Fruit fly (Drosophila melanogaster): Measurements from ENCODE around the gene nyo.

Gene nyo

DNA sequence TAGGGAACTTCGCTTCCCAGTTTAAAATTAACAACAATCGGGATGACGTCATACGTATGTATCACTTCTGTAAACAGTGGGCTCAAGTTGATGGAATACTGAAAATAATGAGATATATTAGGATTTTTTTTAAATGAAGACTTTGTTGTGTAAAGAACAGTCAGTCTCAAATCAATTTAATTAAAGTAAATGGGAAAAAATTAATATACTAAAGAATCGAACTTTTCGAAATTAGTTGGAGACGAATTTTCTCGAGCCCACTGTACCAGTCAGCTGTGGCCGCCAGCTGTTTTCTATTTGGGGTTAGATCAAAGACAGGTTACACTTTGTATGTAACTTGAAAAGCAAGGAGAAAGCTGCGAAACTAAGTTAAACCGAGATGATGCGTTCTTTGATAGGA lies 45.5 kb downstream of the nyo start, which contains the start of gene CG1635:
Gene CG1635, plus strand, starts transcription at position 300 of the 400 bp plus-strand sequence.
- TF ChIP-seq CG4496 (GFP tag; IDR thresholded peaks at IDR 0.05), result peak; percentile 100
- TF ChIP-seq Snoo (tag; optimal IDR thresholded peaks at IDR 0.05), result peak; percentile 98
- peak; percentile 99 for TF ChIP-seq CG14655 (GFP tag; optimal IDR thresholded peaks at IDR 0.05)
- TF ChIP-seq CG8301 (tag; optimal IDR thresholded peaks at IDR 0.05), result peak; percentile 100
- peak; percentile 98 for TF ChIP-seq fd96Ca (GFP tag; IDR thresholded peaks at IDR 0.05)
- TF ChIP-seq gl (tag; optimal IDR thresholded peaks at IDR 0.05), result peak; percentile 92
- no peak for TF ChIP-seq Pif1A (GFP tag; optimal IDR thresholded peaks at IDR 0.05)
- TF ChIP-seq CG13204 (GFP tag; optimal IDR thresholded peaks at IDR 0.05), result no peak
- no peak for TF ChIP-seq D1 (tag; optimal IDR thresholded peaks at IDR 0.05)
- TF ChIP-seq EcR (GFP tag; optimal IDR thresholded peaks at IDR 0.05), result peak; percentile 49
- TF ChIP-seq CG32121 (GFP tag; IDR thresholded peaks at IDR 0.05), result peak; percentile 100
- peak; percentile 97 for TF ChIP-seq CG8159 (tag; optimal IDR thresholded peaks at IDR 0.05)
- TF ChIP-seq CG9948 (tag; optimal IDR thresholded peaks at IDR 0.05), result peak; percentile 97
- peak; percentile 98 for TF ChIP-seq rn (GFP tag; IDR thresholded peaks at IDR 0.05)
- TF ChIP-seq CG34367 (tag; optimal IDR thresholded peaks at IDR 0.05), result peak; percentile 97
- peak; percentile 98 for TF ChIP-seq CG15710 (tag; optimal IDR thresholded peaks at IDR 0.05)
- TF ChIP-seq CG12605 (GFP tag; IDR thresholded peaks at IDR 0.05), result peak; percentile 100
- TF ChIP-seq CG10348 (GFP tag; IDR thresholded peaks at IDR 0.05), result peak; percentile 97
- TF ChIP-seq Pif1B (GFP tag; optimal IDR thresholded peaks at IDR 0.05), result peak; percentile 97
- peak; percentile 100 for TF ChIP-seq Ets98B (GFP tag; IDR thresholded peaks at IDR 0.05)
- TF ChIP-seq CG17806 (tag; optimal IDR thresholded peaks at IDR 0.05), result peak; percentile 98

- no peak for TF ChIP-seq Snoo (tag; optimal IDR thresholded peaks at IDR 0.05)
- TF ChIP-seq CG4496 (GFP tag; IDR thresholded peaks at IDR 0.05), result no peak
- TF ChIP-seq CG32121 (GFP tag; IDR thresholded peaks at IDR 0.05), result no peak
Observed at dm6 chr3R:31590281-31590680, 47.4 kb downstream of the nyo start, which contains the start of gene CG1638. Gene CG1638 (plus strand): TSS chr3R:31590581.

DNA sequence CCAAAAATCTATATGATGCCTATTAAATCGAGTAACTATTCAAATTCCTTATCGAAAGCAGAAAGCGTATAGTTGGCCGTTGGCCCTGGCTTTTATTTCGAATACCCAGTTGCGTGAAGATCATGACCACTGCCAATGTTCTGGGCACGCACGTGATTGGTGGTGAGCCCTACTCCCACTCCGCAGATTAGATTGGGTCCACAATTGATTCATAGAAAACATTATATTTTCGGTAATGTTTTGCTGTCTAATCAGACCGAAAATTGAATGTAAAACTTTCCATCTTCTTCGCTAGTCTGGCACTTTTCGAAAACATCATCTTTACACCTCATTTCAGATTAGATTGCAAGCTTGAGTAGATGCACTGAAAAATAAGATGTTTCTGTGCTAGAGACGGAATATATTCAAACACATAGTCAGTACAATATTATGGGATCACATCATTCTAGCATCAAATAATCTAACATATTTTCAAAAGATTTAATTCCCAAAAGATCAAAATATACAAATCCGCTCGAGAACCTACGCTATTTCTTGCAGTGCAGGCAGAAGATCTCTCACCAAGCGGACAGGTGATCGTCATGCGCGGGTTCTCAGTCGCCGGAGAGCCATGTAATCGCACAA lies 49.5 kb downstream of the nyo start, which contains the start of gene CG1774:
Gene CG1774, plus strand, starts transcription at position 548 of the 624 bp plus-strand sequence.
- TF ChIP-seq CG8159 (tag; optimal IDR thresholded peaks at IDR 0.05), result no peak
- TF ChIP-seq CG13204 (GFP tag; optimal IDR thresholded peaks at IDR 0.05), result no peak
- peak; percentile 82 for TF ChIP-seq CG4496 (GFP tag; IDR thresholded peaks at IDR 0.05)
- no peak for TF ChIP-seq CG14655 (GFP tag; optimal IDR thresholded peaks at IDR 0.05)
- peak; percentile 51 for TF ChIP-seq CG12605 (GFP tag; IDR thresholded peaks at IDR 0.05)
- TF ChIP-seq gl (tag; optimal IDR thresholded peaks at IDR 0.05), result no peak
- peak; percentile 61; the same call in 1 of the 2 replicates for TF ChIP-seq CG32121 (GFP tag; IDR thresholded peaks at IDR 0.05)
- TF ChIP-seq CG34367 (tag; optimal IDR thresholded peaks at IDR 0.05), result no peak
- TF ChIP-seq Ets98B (GFP tag; IDR thresholded peaks at IDR 0.05), result peak; percentile 75
- no peak for TF ChIP-seq Pif1A (GFP tag; optimal IDR thresholded peaks at IDR 0.05)
- TF ChIP-seq EcR (GFP tag; optimal IDR thresholded peaks at IDR 0.05), result no peak
- peak; percentile 11 for TF ChIP-seq CG15710 (tag; optimal IDR thresholded peaks at IDR 0.05)
- TF ChIP-seq CG17806 (tag; optimal IDR thresholded peaks at IDR 0.05), result peak; percentile 10
- peak; percentile 54; the same call in 2 of the 3 replicates for TF ChIP-seq fd96Ca (GFP tag; IDR thresholded peaks at IDR 0.05)
- TF ChIP-seq CG8301 (tag; optimal IDR thresholded peaks at IDR 0.05), result no peak
- peak; percentile 25; the same call in 1 of the 2 replicates for TF ChIP-seq rn (GFP tag; IDR thresholded peaks at IDR 0.05)
- no peak for TF ChIP-seq Pif1B (GFP tag; optimal IDR thresholded peaks at IDR 0.05)
- TF ChIP-seq Snoo (tag; optimal IDR thresholded peaks at IDR 0.05), result peak; percentile 37
- TF ChIP-seq CG10348 (GFP tag; IDR thresholded peaks at IDR 0.05), result no peak
- no peak for TF ChIP-seq CG9948 (tag; optimal IDR thresholded peaks at IDR 0.05)
- no peak for TF ChIP-seq D1 (tag; optimal IDR thresholded peaks at IDR 0.05)

DNA sequence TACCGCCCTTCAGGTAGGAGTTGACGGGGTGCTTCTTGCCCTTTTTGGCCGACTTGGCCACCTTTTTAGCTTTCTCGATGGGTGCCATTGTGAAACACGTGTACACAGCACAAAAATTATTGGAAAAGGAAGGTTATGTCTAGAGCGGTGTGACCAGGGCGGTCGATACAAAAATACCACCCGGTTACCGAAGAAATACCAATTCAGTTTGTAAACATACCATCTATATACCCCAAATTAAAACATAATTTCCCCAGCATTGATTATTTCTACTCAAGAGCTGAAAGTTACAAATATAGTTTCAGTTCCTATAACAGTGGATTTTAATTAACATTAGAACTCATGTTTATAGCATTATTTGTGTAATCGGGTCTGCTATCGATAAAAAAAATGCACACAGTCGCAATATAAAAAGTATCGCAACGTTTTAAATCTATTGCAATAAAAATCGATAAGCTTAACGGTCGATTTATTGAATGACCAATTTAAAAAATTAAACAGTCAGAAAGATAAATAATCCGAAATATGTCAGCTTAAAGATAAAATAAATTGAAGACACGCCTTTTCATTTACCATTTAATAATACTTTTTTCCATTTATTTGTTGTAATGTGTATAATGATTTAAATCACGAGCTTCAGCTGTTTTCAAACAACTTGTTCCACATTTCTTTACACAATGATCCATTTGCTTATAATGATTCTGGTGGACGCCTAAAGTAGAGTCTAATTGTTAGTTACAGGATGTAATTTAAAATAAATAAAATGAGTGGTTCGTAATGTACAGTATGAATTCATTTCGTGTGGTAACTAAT lies 53.4 kb downstream of the nyo start, which contains the start of gene RpL6:
Gene RpL6, minus strand, starts transcription at position 134 of the 813 bp plus-strand sequence.
- TF ChIP-seq CG12605 (GFP tag; IDR thresholded peaks at IDR 0.05) (no peak), rn (GFP tag; IDR thresholded peaks at IDR 0.05) (no peak)

- TF ChIP-seq CG17806 (tag; optimal IDR thresholded peaks at IDR 0.05) (no peak), EcR (GFP tag; optimal IDR thresholded peaks at IDR 0.05) (no peak), D1 (tag; optimal IDR thresholded peaks at IDR 0.05) (no peak), CG15710 (tag; optimal IDR thresholded peaks at IDR 0.05) (no peak), CG12605 (GFP tag; IDR thresholded peaks at IDR 0.05) (no peak), Snoo (tag; optimal IDR thresholded peaks at IDR 0.05) (no peak), rn (GFP tag; IDR thresholded peaks at IDR 0.05) (no peak), Pif1B (GFP tag; optimal IDR thresholded peaks at IDR 0.05) (no peak), CG34367 (tag; optimal IDR thresholded peaks at IDR 0.05) (no peak), CG32121 (GFP tag; IDR thresholded peaks at IDR 0.05) (no peak), gl (tag; optimal IDR thresholded peaks at IDR 0.05) (no peak), CG8159 (tag; optimal IDR thresholded peaks at IDR 0.05) (no peak), CG8301 (tag; optimal IDR thresholded peaks at IDR 0.05) (no peak), Ets98B (GFP tag; IDR thresholded peaks at IDR 0.05) (no peak), Pif1A (GFP tag; optimal IDR thresholded peaks at IDR 0.05) (no peak), CG14655 (GFP tag; optimal IDR thresholded peaks at IDR 0.05) (no peak), CG4496 (GFP tag; IDR thresholded peaks at IDR 0.05) (no peak), CG10348 (GFP tag; IDR thresholded peaks at IDR 0.05) (no peak), CG13204 (GFP tag; optimal IDR thresholded peaks at IDR 0.05) (no peak)
Observed at dm6 chr3R:31597736-31598431, 55.1 kb downstream of the nyo start.

All from whole organism, pupa.